Worm (Caenorhabditis elegans): Measurements from ENCODE around the gene F21C10.11.

The F21C10.11 gene

DNA sequence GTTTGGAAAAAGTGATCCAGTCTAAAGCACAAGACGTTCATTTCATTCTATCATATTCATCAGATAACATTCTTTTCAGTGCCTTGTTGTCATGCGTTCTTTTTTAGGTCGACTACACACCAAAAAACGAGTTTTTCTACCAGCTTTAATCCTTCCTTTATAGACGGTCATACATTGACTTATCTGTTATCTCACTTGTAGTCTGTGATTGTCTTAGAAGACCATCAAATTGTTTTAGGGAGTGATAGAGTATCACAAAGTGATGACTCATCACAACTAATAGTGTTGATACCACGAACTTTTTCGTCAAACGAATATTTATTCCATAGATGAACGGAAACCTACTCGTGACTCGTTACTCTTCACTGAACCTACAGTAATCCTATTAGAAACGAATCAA, 37.4 kb upstream of the F21C10.11 start:
- TF ChIP-seq lir-1 (GFP tag; conservative IDR thresholded peaks at IDR 0.05), result no peak
- TF ChIP-seq ztf-3 (GFP tag; optimal IDR thresholded peaks at IDR 0.05), result no peak
- no peak for TF ChIP-seq nfyb-1 (GFP tag; IDR thresholded peaks at IDR 0.05)

ce11 chrV:9086650-9087049, 36.6 kb upstream of the F21C10.11 start:
- TF ChIP-seq Y56A3A.18 (GFP tag; IDR thresholded peaks at IDR 0.05) (0 out of 2 replicates have a peak, but pooled peaks have one; percentile 29), snpc-1.1 (tag; optimal IDR thresholded peaks at IDR 0.05; ENCODE audit: insufficient read depth) (peak; percentile 5), madf-6 (GFP tag; IDR thresholded peaks at IDR 0.05) (peak; percentile 52; the same call in 1 of the 2 replicates), dox-1 (GFP tag; IDR thresholded peaks at IDR 0.05) (peak; percentile 89), madf-3 (GFP tag; IDR thresholded peaks at IDR 0.05) (0 out of 2 replicates have a peak, but pooled peaks have one; percentile 21), ekl-4 (GFP tag; IDR thresholded peaks at IDR 0.05) (peak; percentile 76), ceh-100 (GFP tag; IDR thresholded peaks at IDR 0.05) (0 out of 2 replicates have a peak, but pooled peaks have one; percentile 21), ceh-40 (GFP tag; IDR thresholded peaks at IDR 0.05) (peak; percentile 24; the same call in 1 of the 2 replicates), mcd-1 (GFP tag; IDR thresholded peaks at IDR 0.05) (peak; percentile 22; the same call in 1 of the 2 replicates), egl-44 (GFP tag; IDR thresholded peaks at IDR 0.05) (peak; percentile 70; the same call in 1 of the 2 replicates), hmg-1.2 (GFP tag; IDR thresholded peaks at IDR 0.05) (peak; percentile 21; the same call in 1 of the 2 replicates), attf-6 (GFP tag; IDR thresholded peaks at IDR 0.05) (peak; percentile 89), pbrm-1 (GFP tag; IDR thresholded peaks at IDR 0.05) (0 out of 2 replicates have a peak, but pooled peaks have one; percentile 15), nfyb-1 (GFP tag; IDR thresholded peaks at IDR 0.05) (peak; percentile 54; the same call in 1 of the 2 replicates)

- TF ChIP-seq attf-3 (GFP tag; conservative IDR thresholded peaks at IDR 0.05) (no peak), ztf-26 (tag; optimal IDR thresholded peaks at IDR 0.05) (peak; percentile 48), ceh-100 (GFP tag; IDR thresholded peaks at IDR 0.05) (peak; percentile 14; the same call in 1 of the 2 replicates), tbp1 (GFP tag; optimal IDR thresholded peaks at IDR 0.05) (peak; percentile 21), ztf-18 (tag; optimal IDR thresholded peaks at IDR 0.05) (no peak), xnd-1 (tag; optimal IDR thresholded peaks at IDR 0.05) (no peak), dox-1 (GFP tag; IDR thresholded peaks at IDR 0.05) (peak; percentile 87), ceh-40 (GFP tag; IDR thresholded peaks at IDR 0.05) (peak; percentile 69; the same call in 1 of the 2 replicates), cebp-1 (GFP tag; IDR thresholded peaks at IDR 0.05) (no peak), cebp-1 (tag; optimal IDR thresholded peaks at IDR 0.05) (peak; percentile 10), athp-1 (tag; optimal IDR thresholded peaks at IDR 0.05) (no peak), repo-1 (tag; optimal IDR thresholded peaks at IDR 0.05) (peak; percentile 10), let-607 (tag; optimal IDR thresholded peaks at IDR 0.05) (peak in 1 of 2 experiments; percentile 19), hmg-1.2 (GFP tag; IDR thresholded peaks at IDR 0.05) (peak; percentile 34; the same call in 1 of the 2 replicates), egrh-3 (GFP tag; IDR thresholded peaks at IDR 0.05) (0 out of 2 replicates have a peak, but pooled peaks have one; percentile 19), Y67H2A.10 (GFP tag; conservative IDR thresholded peaks at IDR 0.05) (no peak), nfyb-1 (GFP tag; IDR thresholded peaks at IDR 0.05) (peak; percentile 32), rec-8 (tag; optimal IDR thresholded peaks at IDR 0.05) (no peak), pbrm-1 (GFP tag; IDR thresholded peaks at IDR 0.05) (0 out of 2 replicates have a peak, but pooled peaks have one; percentile 52), K12H6.12 (tag; optimal IDR thresholded peaks at IDR 0.05) (peak; percentile 24), lin-54 (GFP tag; optimal IDR thresholded peaks at IDR 0.05) (peak; percentile 4), madf-3 (GFP tag; IDR thresholded peaks at IDR 0.05) (no peak), aptf-3 (GFP tag; IDR thresholded peaks at IDR 0.05) (0 out of 2 replicates have a peak, but pooled peaks have one; percentile 53), lin-26 (GFP tag; IDR thresholded peaks at IDR 0.05) (peak; percentile 37; the same call in 1 of the 2 replicates), zim-3 (tag; optimal IDR thresholded peaks at IDR 0.05) (peak; percentile 18), cebp-2 (GFP tag; IDR thresholded peaks at IDR 0.05) (0 out of 2 replicates have a peak, but pooled peaks have one; percentile 5), egl-44 (GFP tag; IDR thresholded peaks at IDR 0.05) (0 out of 2 replicates have a peak, but pooled peaks have one; percentile 20), ama-1 (optimal IDR thresholded peaks at IDR 0.05) (peak; percentile 82), ama-1 (GFP tag; optimal IDR thresholded peaks at IDR 0.05) (no peak)
Observed at ce11 chrV:9088758-9089157, 34.5 kb upstream of the F21C10.11 start.

All from whole organism, young adult.